Fruit fly (Drosophila melanogaster) whole organism, embryonic: ENCODE measurements around the gene Tob.
A peak's percentile ranks its signal among the peaks of the same experiment; 100 is the strongest.

Source experiments
- Atf6 ChIP-seq: fragments of 200-800 bp; sonication (Bioruptor generic); IDR thresholded peaks from 2 replicates; pipeline ENCODE4 v1.3.6; 2022; ENCODE audit warnings: missing biosample characterization, missing genetic modification characterization
- Bgb ChIP-seq: fragments of 200-800 bp; sonication (Bioruptor generic); IDR thresholded peaks from 2 replicates; pipeline ENCODE4 v1.3.6; 2022; ENCODE audit warnings: missing biosample characterization, missing genetic modification characterization; ENCODE audit not compliant: partially characterized antibody
- CG10366 ChIP-seq: fragments of 200-800 bp; sonication (Bioruptor generic); IDR thresholded peaks from 2 replicates; pipeline ENCODE4 v1.3.6; 2022; ENCODE audit warnings: missing biosample characterization, missing genetic modification characterization
- CG10959 ChIP-seq: fragments of 200-800 bp; sonication (Bioruptor generic); IDR thresholded peaks from 2 replicates; pipeline ENCODE4 v1.3.6; 2022; ENCODE audit warnings: missing biosample characterization, missing genetic modification characterization
- CG10979 ChIP-seq: fragments of 200-800 bp; sonication (Bioruptor generic); optimal IDR thresholded peaks from 2 replicates; lab custom pipeline; 2018; ENCODE audit warnings: missing biosample characterization, mild to moderate bottlenecking, missing genetic modification characterization, moderate library complexity
- CG12104 ChIP-seq: fragments of 200-800 bp; sonication (Bioruptor generic); optimal IDR thresholded peaks from 3 replicates; lab custom pipeline; 2016; ENCODE audit warnings: missing biosample characterization, missing genetic modification characterization
- CG14441 ChIP-seq: fragments of 200-800 bp; sonication (Bioruptor generic); IDR thresholded peaks from 2 replicates; pipeline ENCODE4 v1.3.6; 2022; ENCODE audit warnings: missing biosample characterization, missing genetic modification characterization
- CG1603 ChIP-seq: fragments of 200-800 bp; sonication (Bioruptor generic); optimal IDR thresholded peaks from 2 replicates; lab custom pipeline; 2019; ENCODE audit warnings: missing biosample characterization, mild to moderate bottlenecking, missing genetic modification characterization, moderate library complexity
- CG1792 ChIP-seq: fragments of 200-800 bp; sonication (Bioruptor generic); optimal IDR thresholded peaks from 2 replicates; lab custom pipeline; 2016; ENCODE audit warnings: missing biosample characterization, missing genetic modification characterization
- CG18599 ChIP-seq: fragments of 200-800 bp; sonication (Bioruptor generic); optimal IDR thresholded peaks from 3 replicates; lab custom pipeline; 2017; ENCODE audit warnings: missing biosample characterization, missing genetic modification characterization, mild to moderate bottlenecking, moderate library complexity, missing genetic modification reagents
- CG18619 ChIP-seq: fragments of 200-800 bp; sonication (Bioruptor generic); optimal IDR thresholded peaks from 3 replicates; lab custom pipeline; 2017; ENCODE audit warnings: missing biosample characterization, mild to moderate bottlenecking, missing genetic modification characterization
- CG2202 ChIP-seq: fragments of 200-800 bp; sonication (Bioruptor generic); optimal IDR thresholded peaks from 2 replicates; lab custom pipeline; 2018; ENCODE audit warnings: missing biosample characterization, mild to moderate bottlenecking, missing genetic modification characterization
- CG2678 ChIP-seq: fragments of 200-800 bp; sonication (Bioruptor generic); optimal IDR thresholded peaks from 3 replicates; lab custom pipeline; 2019; ENCODE audit warnings: missing biosample characterization, mild to moderate bottlenecking, missing genetic modification characterization, moderate library complexity
- CG30431 ChIP-seq: fragments of 200-800 bp; sonication (Bioruptor generic); optimal IDR thresholded peaks from 2 replicates; lab custom pipeline; 2017; ENCODE audit warnings: missing biosample characterization, missing genetic modification characterization
- CG3065 ChIP-seq: fragments of 200-800 bp; sonication (Bioruptor generic); optimal IDR thresholded peaks from 2 replicates; lab custom pipeline; 2016; ENCODE audit warnings: missing biosample characterization, missing genetic modification characterization
- CG3281 ChIP-seq: fragments of 200-800 bp; sonication (Bioruptor generic); optimal IDR thresholded peaks from 3 replicates; lab custom pipeline; 2017; ENCODE audit warnings: missing biosample characterization, mild to moderate bottlenecking, missing genetic modification characterization
- CG33213 ChIP-seq: fragments of 200-800 bp; sonication (Bioruptor generic); optimal IDR thresholded peaks from 3 replicates; lab custom pipeline; 2016; ENCODE audit warnings: missing biosample characterization, missing genetic modification characterization
- CG4282 ChIP-seq: fragments of 200-800 bp; sonication (Bioruptor generic); optimal IDR thresholded peaks from 2 replicates; lab custom pipeline; 2016; ENCODE audit warnings: missing biosample characterization, missing genetic modification characterization
- CG4328 ChIP-seq: fragments of 200-800 bp; sonication (Bioruptor generic); optimal IDR thresholded peaks from 3 replicates; lab custom pipeline; 2017; ENCODE audit warnings: missing biosample characterization, missing genetic modification reagents, missing genetic modification characterization
- CG4360 ChIP-seq: fragments of 200-800 bp; sonication (Bioruptor generic); IDR thresholded peaks from 2 replicates; pipeline ENCODE4 v1.3.6; 2022; ENCODE audit warnings: missing biosample characterization, missing genetic modification characterization
- CG5953 ChIP-seq: fragments of 200-800 bp; sonication (Bioruptor generic); IDR thresholded peaks from 2 replicates; pipeline ENCODE4 v1.3.6; 2022; ENCODE audit warnings: missing biosample characterization, missing genetic modification characterization
- CG6654 ChIP-seq: fragments of 200-800 bp; sonication (Bioruptor generic); optimal IDR thresholded peaks from 2 replicates; lab custom pipeline; 2017; ENCODE audit warnings: missing biosample characterization, mild to moderate bottlenecking, missing genetic modification characterization
- CG7556 ChIP-seq: fragments of 200-800 bp; sonication (Bioruptor generic); optimal IDR thresholded peaks from 2 replicates; lab custom pipeline; 2017; ENCODE audit warnings: missing biosample characterization, mild to moderate bottlenecking, missing genetic modification characterization
- CG9215 ChIP-seq: fragments of 200-800 bp; sonication (Bioruptor generic); IDR thresholded peaks from 2 replicates; pipeline ENCODE4 v1.3.6; 2022; ENCODE audit warnings: missing biosample characterization, missing genetic modification characterization
- CTCF ChIP-seq: fragments of 200-800 bp; sonication (Bioruptor generic); optimal IDR thresholded peaks from 2 replicates; lab custom pipeline; 2017; ENCODE audit warnings: missing biosample characterization, mild to moderate bottlenecking, missing genetic modification characterization, moderate library complexity
- Chrac-16 ChIP-seq: fragments of 200-800 bp; sonication (Bioruptor generic); optimal IDR thresholded peaks from 3 replicates; lab custom pipeline; 2016; ENCODE audit warnings: missing biosample characterization, missing genetic modification characterization
- CkIIα-i1 ChIP-seq: fragments of 200-800 bp; sonication (Bioruptor generic); IDR thresholded peaks from 2 replicates; pipeline ENCODE4 v1.3.6; 2022; ENCODE audit warnings: missing biosample characterization, missing genetic modification characterization
- Fer1 ChIP-seq: fragments of 200-800 bp; sonication (Bioruptor generic); optimal IDR thresholded peaks from 2 replicates; lab custom pipeline; 2017; ENCODE audit warnings: missing biosample characterization, mild to moderate bottlenecking, missing genetic modification characterization
- Fer2 ChIP-seq: fragments of 200-800 bp; sonication (Bioruptor generic); optimal IDR thresholded peaks from 2 replicates; lab custom pipeline; 2018; ENCODE audit warnings: missing biosample characterization, mild to moderate bottlenecking, missing genetic modification characterization, moderate library complexity
- Gug ChIP-seq: fragments of 200-800 bp; sonication (Bioruptor generic); IDR thresholded peaks from 4 replicates; pipeline ENCODE4 v1.3.6; 2022; ENCODE audit warnings: missing biosample characterization, missing genetic modification characterization
- HLH54F ChIP-seq: fragments of 200-800 bp; sonication (Bioruptor generic); optimal IDR thresholded peaks from 3 replicates; lab custom pipeline; 2016; ENCODE audit warnings: missing biosample characterization, missing genetic modification characterization
- Mes4 ChIP-seq: fragments of 200-800 bp; sonication (Bioruptor generic); optimal IDR thresholded peaks from 2 replicates; lab custom pipeline; 2016; ENCODE audit warnings: missing biosample characterization, missing genetic modification characterization
- Opbp ChIP-seq: fragments of 200-800 bp; sonication (Bioruptor generic); IDR thresholded peaks from 3 replicates; pipeline ENCODE4 v1.3.6; 2022; ENCODE audit warnings: missing biosample characterization, missing genetic modification characterization; ENCODE audit not compliant: partially characterized antibody
- Poxn ChIP-seq: fragments of 200-800 bp; sonication (Bioruptor generic); IDR thresholded peaks from 2 replicates; pipeline ENCODE4 v1.3.6; 2022; ENCODE audit warnings: missing biosample characterization, missing genetic modification characterization
- Sox100B ChIP-seq: fragments of 200-800 bp; sonication (Bioruptor generic); optimal IDR thresholded peaks from 3 replicates; lab custom pipeline; 2018; ENCODE audit warnings: missing biosample characterization, mild to moderate bottlenecking, missing genetic modification characterization
- Sry-δ ChIP-seq: fragments of 200-800 bp; sonication (Bioruptor generic); optimal IDR thresholded peaks from 2 replicates; lab custom pipeline; 2016; ENCODE audit warnings: missing biosample characterization, missing genetic modification characterization
- Taf1 ChIP-seq: fragments of 200-800 bp; sonication (Bioruptor generic); IDR thresholded peaks from 2 replicates; pipeline ENCODE4 v1.3.6; 2022; ENCODE audit warnings: missing biosample characterization, missing genetic modification characterization
- Trl ChIP-seq, 3 experiments: fragments of >200 bp in 2 of 3; fragments of 200-800 bp in 1 of 3; sonication (Bioruptor generic) in 1 of 3; optimal IDR thresholded peaks; 2 replicates in 1 of 3; 3 replicates in 2 of 3; lab custom pipeline; 2016 to 2017; ENCODE audit warnings: missing biosample characterization in 1 of 3, missing genetic modification characterization in 1 of 3
- Xbp1 ChIP-seq: fragments of 200-800 bp; sonication (Bioruptor generic); optimal IDR thresholded peaks from 3 replicates; lab custom pipeline; 2016; ENCODE audit warnings: missing biosample characterization, mild to moderate bottlenecking, missing genetic modification characterization
- cato ChIP-seq: fragments of 200-800 bp; sonication (Bioruptor generic); optimal IDR thresholded peaks from 2 replicates; lab custom pipeline; 2016; ENCODE audit warnings: missing biosample characterization, missing genetic modification characterization, borderline replicate concordance
- cwo ChIP-seq: fragments of 200-800 bp; sonication (Bioruptor generic); optimal IDR thresholded peaks from 3 replicates; lab custom pipeline; 2017; ENCODE audit warnings: missing biosample characterization, missing genetic modification characterization, mild to moderate bottlenecking, moderate library complexity, missing genetic modification reagents
- ems ChIP-seq: fragments of 200-800 bp; sonication (Bioruptor generic); optimal IDR thresholded peaks from 3 replicates; lab custom pipeline; 2016; ENCODE audit warnings: missing biosample characterization, missing genetic modification characterization
- fru ChIP-seq: fragments of >200 bp; optimal IDR thresholded peaks from 2 replicates; lab custom pipeline; 2017
- ind ChIP-seq: fragments of 200-800 bp; sonication (Bioruptor generic); optimal IDR thresholded peaks from 3 replicates; lab custom pipeline; 2016; ENCODE audit warnings: missing biosample characterization, missing genetic modification characterization
- jing ChIP-seq: fragments of 200-800 bp; sonication (Bioruptor generic); optimal IDR thresholded peaks from 2 replicates; lab custom pipeline; 2018; ENCODE audit warnings: missing biosample characterization, mild to moderate bottlenecking, missing genetic modification characterization
- lov ChIP-seq, 2 experiments: fragments of 200-800 bp in 1 of 2; fragments of >200 bp in 1 of 2; sonication (Bioruptor generic) in 1 of 2; IDR thresholded peaks in 1 of 2; optimal IDR thresholded peaks in 1 of 2; 2 replicates in 1 of 2; 3 replicates in 1 of 2; pipeline versions ENCODE4 v1.3.6 to Lab custom; 2017 to 2022; ENCODE audit warnings: missing biosample characterization in 1 of 2, missing genetic modification characterization in 1 of 2
- prd ChIP-seq, 3 experiments: fragments of >200 bp in 2 of 3; fragments of 200-800 bp in 1 of 3; sonication (Bioruptor generic) in 1 of 3; optimal IDR thresholded peaks in 2 of 3; IDR thresholded peaks in 1 of 3; 2 replicates in 2 of 3; 3 replicates in 1 of 3; pipeline versions ENCODE4 v1.3.6 to Lab custom; 2017 to 2022; ENCODE audit warnings: missing biosample characterization in 1 of 3, missing genetic modification characterization in 1 of 3
- row ChIP-seq: fragments of 200-800 bp; sonication (Bioruptor generic); IDR thresholded peaks from 3 replicates; pipeline ENCODE4 v1.3.6; 2022; ENCODE audit warnings: missing biosample characterization, missing genetic modification characterization
- tll ChIP-seq, 2 experiments: fragments of 200-800 bp in 1 of 2; fragments of >200 bp in 1 of 2; sonication (Bioruptor generic) in 1 of 2; optimal IDR thresholded peaks; 2 replicates each; lab custom pipeline; 2017 to 2019; ENCODE audit warnings: missing biosample characterization in 2 of 2, missing genetic modification characterization in 2 of 2, mild to moderate bottlenecking in 1 of 2, moderate library complexity in 1 of 2
- tx ChIP-seq: fragments of 200-800 bp; sonication (Bioruptor generic); optimal IDR thresholded peaks from 2 replicates; lab custom pipeline; 2016; ENCODE audit warnings: missing biosample characterization, missing genetic modification characterization
- zen2 ChIP-seq: fragments of 200-800 bp; sonication (Bioruptor generic); IDR thresholded peaks from 3 replicates; pipeline ENCODE4 v1.3.6; 2022; ENCODE audit warnings: missing biosample characterization, missing genetic modification characterization; ENCODE audit not compliant: partially characterized antibody

The Tob gene

dm6 chrX:16140603-16141002 is 49.3 kb upstream of the Tob start (continued):
- TF ChIP-seq Xbp1 (peak; percentile 55), zen2 (no peak), CG1792 (GFP tag; lab: Kevin White, UChicago) (no peak), CG30431 (GFP tag; lab: Kevin White, UChicago) (peak; percentile 54), CG5953 (GFP tag; lab: Robert Waterston, UW) (no peak), CG10979 (tag; lab: Kevin White, UChicago) (peak; percentile 86), fru (lab: Kevin White, UChicago) (no peak), Sry-δ (GFP tag; lab: Kevin White, UChicago) (peak; percentile 1), Sox100B (GFP tag; lab: Kevin White, UChicago) (peak; percentile 87), Chrac-16 (GFP tag; lab: Kevin White, UChicago) (peak; percentile 44), tx (GFP tag; lab: Kevin White, UChicago) (no peak), ems (peak; percentile 3), CG18599 (GFP tag; lab: Kevin White, UChicago) (peak; percentile 52), CG2202 (peak; percentile 64), Trl (optimal IDR thresholded peaks at IDR 0.05; lab: Kevin White, UChicago) (no peak), Trl (GFP tag; optimal IDR thresholded peaks at IDR 0.05; lab: Kevin White, UChicago) (no peak), CTCF (GFP tag; lab: Kevin White, UChicago) (peak; percentile 6), Opbp (GFP tag; lab: Robert Waterston, UW) (no peak), CG4328 (GFP tag; lab: Kevin White, UChicago) (peak; percentile 42), Bgb (GFP tag; lab: Robert Waterston, UW) (no peak), CG1603 (tag; lab: Kevin White, UChicago) (no peak), CG10959 (GFP tag; lab: Robert Waterston, UW) (no peak), CG2678 (tag; lab: Kevin White, UChicago) (peak; percentile 84), lov (optimal IDR thresholded peaks at IDR 0.05; lab: Kevin White, UChicago) (no peak), lov (GFP tag; IDR thresholded peaks at IDR 0.05; lab: Robert Waterston, UW) (no peak), CG14441 (GFP tag; lab: Robert Waterston, UW) (no peak), CG33213 (GFP tag; lab: Kevin White, UChicago) (no peak), jing (GFP tag; lab: Kevin White, UChicago) (peak; percentile 35), CG9215 (GFP tag; lab: Robert Waterston, UW) (no peak), Poxn (GFP tag; lab: Robert Waterston, UW) (no peak), CG10366 (GFP tag; lab: Robert Waterston, UW) (no peak), cato (GFP tag; lab: Kevin White, UChicago) (no peak), CG3065 (GFP tag; lab: Kevin White, UChicago) (no peak), Atf6 (GFP tag; lab: Robert Waterston, UW) (peak; percentile 53; the same call in 1 of the 2 replicates), CG3281 (GFP tag; lab: Kevin White, UChicago) (peak; percentile 67), Fer1 (GFP tag; lab: Kevin White, UChicago) (peak; percentile 22), tll (GFP tag; optimal IDR thresholded peaks at IDR 0.05; lab: Kevin White, UChicago) (no peak), CG6654 (GFP tag; lab: Kevin White, UChicago) (peak; percentile 46), prd (optimal IDR thresholded peaks at IDR 0.05; lab: Kevin White, UChicago) (no peak), prd (GFP tag; IDR thresholded peaks at IDR 0.05; lab: Robert Waterston, UW) (peak; percentile 48; the same call in 2 of the 3 replicates), ind (GFP tag; lab: Kevin White, UChicago) (peak; percentile 51), row (peak; percentile 76), Mes4 (peak; percentile 4), cwo (GFP tag; lab: Kevin White, UChicago) (peak; percentile 58), HLH54F (GFP tag; lab: Kevin White, UChicago) (no peak), Gug (GFP tag; lab: Robert Waterston, UW) (no peak), Taf1 (GFP tag; lab: Robert Waterston, UW) (no peak), Fer2 (tag; lab: Kevin White, UChicago) (no peak), CG12104 (GFP tag; lab: Kevin White, UChicago) (peak; percentile 58), CG7556 (GFP tag; lab: Kevin White, UChicago) (peak; percentile 86), CG4282 (GFP tag; lab: Kevin White, UChicago) (no peak), CG18619 (GFP tag; lab: Kevin White, UChicago) (peak; percentile 59), CkIIα-i1 (GFP tag; lab: Robert Waterston, UW) (no peak), CG4360 (GFP tag; lab: Robert Waterston, UW) (no peak)
